Fruit fly (Drosophila melanogaster) whole organism, embryonic: ENCODE results near the gene CG7519.

Experiments
- Abd-B ChIP-seq: fragments of 200-800 bp; sonication (Bioruptor generic); optimal IDR thresholded peaks from 2 replicates; lab custom pipeline; 2018; ENCODE audit warnings: missing biosample characterization, mild to moderate bottlenecking, missing genetic modification characterization, moderate library complexity
- Bgb ChIP-seq: fragments of 200-800 bp; sonication (Bioruptor generic); IDR thresholded peaks from 2 replicates; pipeline ENCODE4 v1.3.6; 2022; ENCODE audit warnings: missing biosample characterization, missing genetic modification characterization; ENCODE audit not compliant: partially characterized antibody
- CG11093 ChIP-seq: fragments of 200-800 bp; sonication (Bioruptor generic); IDR thresholded peaks from 3 replicates; pipeline ENCODE4 v1.3.6; 2022; ENCODE audit warnings: missing biosample characterization, missing genetic modification characterization
- CG11456 ChIP-seq: fragments of 200-800 bp; sonication (Bioruptor generic); IDR thresholded peaks from 3 replicates; pipeline ENCODE4 v1.3.6; 2022; ENCODE audit warnings: missing biosample characterization, missing genetic modification characterization
- CG12299 ChIP-seq: fragments of 200-800 bp; sonication (Bioruptor generic); optimal IDR thresholded peaks from 2 replicates; lab custom pipeline; 2018; ENCODE audit warnings: missing biosample characterization, mild to moderate bottlenecking, missing genetic modification characterization
- CG13624 ChIP-seq: fragments of 200-800 bp; sonication (Bioruptor generic); optimal IDR thresholded peaks from 2 replicates; lab custom pipeline; 2016; ENCODE audit warnings: missing biosample characterization, missing genetic modification characterization
- CG14667 ChIP-seq: fragments of 200-800 bp; sonication (Bioruptor generic); IDR thresholded peaks from 2 replicates; pipeline ENCODE4 v1.3.6; 2022; ENCODE audit warnings: missing biosample characterization, missing genetic modification characterization
- CG15269 ChIP-seq: fragments of 200-800 bp; sonication (Bioruptor generic); optimal IDR thresholded peaks from 2 replicates; lab custom pipeline; 2018; ENCODE audit warnings: missing biosample characterization, mild to moderate bottlenecking, missing genetic modification characterization, moderate library complexity
- CG1529 ChIP-seq: fragments of 200-800 bp; sonication (Bioruptor generic); optimal IDR thresholded peaks from 3 replicates; lab custom pipeline; 2018; ENCODE audit warnings: missing biosample characterization, missing genetic modification characterization
- CG15514 ChIP-seq: fragments of 200-800 bp; sonication (Bioruptor generic); optimal IDR thresholded peaks from 3 replicates; lab custom pipeline; 2017; ENCODE audit warnings: missing biosample characterization, missing genetic modification characterization, mild to moderate bottlenecking, moderate library complexity, missing genetic modification reagents
- CG15696 ChIP-seq: fragments of 200-800 bp; sonication (Bioruptor generic); optimal IDR thresholded peaks from 2 replicates; lab custom pipeline; 2019; ENCODE audit warnings: missing biosample characterization, mild to moderate bottlenecking, missing genetic modification characterization, moderate library complexity
- CG16815 ChIP-seq: fragments of 200-800 bp; sonication (Bioruptor generic); optimal IDR thresholded peaks from 3 replicates; lab custom pipeline; 2017; ENCODE audit warnings: missing biosample characterization, mild to moderate bottlenecking, missing genetic modification characterization
- CG17186 ChIP-seq: fragments of 200-800 bp; sonication (Bioruptor generic); optimal IDR thresholded peaks from 3 replicates; lab custom pipeline; 2017; ENCODE audit warnings: missing biosample characterization, missing genetic modification reagents, missing genetic modification characterization
- CG18764 ChIP-seq: fragments of 200-800 bp; sonication (Bioruptor generic); optimal IDR thresholded peaks from 3 replicates; lab custom pipeline; 2016; ENCODE audit warnings: missing biosample characterization, missing genetic modification characterization
- CG2129 ChIP-seq: fragments of 200-800 bp; sonication (Bioruptor generic); IDR thresholded peaks from 2 replicates; pipeline ENCODE4 v1.3.6; 2022; ENCODE audit warnings: missing biosample characterization, missing genetic modification characterization; ENCODE audit not compliant: partially characterized antibody
- CG32767 ChIP-seq: fragments of 200-800 bp; sonication (Bioruptor generic); IDR thresholded peaks from 2 replicates; pipeline ENCODE4 v1.3.6; 2022; ENCODE audit warnings: missing biosample characterization, missing genetic modification characterization
- CG4730 ChIP-seq: fragments of 200-800 bp; sonication (Bioruptor generic); IDR thresholded peaks from 2 replicates; pipeline ENCODE4 v1.3.6; 2022; ENCODE audit warnings: missing biosample characterization, missing genetic modification characterization
- CG5245 ChIP-seq: fragments of 200-800 bp; sonication (Bioruptor generic); optimal IDR thresholded peaks from 3 replicates; lab custom pipeline; 2016; ENCODE audit warnings: missing biosample characterization, missing genetic modification characterization
- CG7271 ChIP-seq: fragments of 200-800 bp; sonication (Bioruptor generic); optimal IDR thresholded peaks from 2 replicates; lab custom pipeline; 2018; ENCODE audit warnings: missing biosample characterization, mild to moderate bottlenecking, missing genetic modification characterization, moderate library complexity
- CG7786 ChIP-seq: fragments of 200-800 bp; sonication (Bioruptor generic); optimal IDR thresholded peaks from 2 replicates; lab custom pipeline; 2016; ENCODE audit warnings: missing biosample characterization, missing genetic modification characterization
- CG8359 ChIP-seq: fragments of 200-800 bp; sonication (Bioruptor generic); optimal IDR thresholded peaks from 2 replicates; lab custom pipeline; 2017; ENCODE audit warnings: missing biosample characterization, mild to moderate bottlenecking, missing genetic modification characterization, borderline replicate concordance
- Chrac-16 ChIP-seq: fragments of 200-800 bp; sonication (Bioruptor generic); optimal IDR thresholded peaks from 3 replicates; lab custom pipeline; 2016; ENCODE audit warnings: missing biosample characterization, missing genetic modification characterization
- D ChIP-seq, 2 experiments: fragments of 200-800 bp in 1 of 2; fragments of >200 bp in 1 of 2; sonication (Bioruptor generic) in 1 of 2; optimal IDR thresholded peaks; 2 replicates in 1 of 2; 3 replicates in 1 of 2; lab custom pipeline; 2017; ENCODE audit warnings: mild to moderate bottlenecking in 1 of 2, missing biosample characterization in 1 of 2, missing genetic modification characterization in 1 of 2, missing genetic modification reagents in 1 of 2
- Dref ChIP-seq: fragments of 200-800 bp; sonication (Bioruptor generic); IDR thresholded peaks from 2 replicates; pipeline ENCODE4 v1.3.6; 2022; ENCODE audit warnings: missing biosample characterization, missing genetic modification characterization
- Drgx ChIP-seq: fragments of 200-800 bp; sonication (Bioruptor generic); IDR thresholded peaks from 2 replicates; pipeline ENCODE4 v1.3.6; 2022; ENCODE audit warnings: missing biosample characterization, missing genetic modification characterization
- E2f2 ChIP-seq: fragments of 200-800 bp; sonication (Bioruptor generic); IDR thresholded peaks from 2 replicates; pipeline ENCODE4 v1.3.6; 2022; ENCODE audit warnings: missing biosample characterization, missing genetic modification characterization
- Eip74EF ChIP-seq, 2 experiments: fragments of 200-800 bp in 1 of 2; fragments of >200 bp in 1 of 2; sonication (Bioruptor generic) in 1 of 2; optimal IDR thresholded peaks; 2 replicates each; lab custom pipeline; 2017 to 2019; ENCODE audit warnings: missing biosample characterization in 2 of 2, missing genetic modification characterization in 2 of 2, mild to moderate bottlenecking in 1 of 2, moderate library complexity in 1 of 2
- HLH3B ChIP-seq: fragments of 200-800 bp; sonication (Bioruptor generic); IDR thresholded peaks from 2 replicates; pipeline ENCODE4 v1.3.6; 2022; ENCODE audit warnings: missing biosample characterization, missing genetic modification characterization
- HLHmδ ChIP-seq: fragments of 200-800 bp; sonication (Bioruptor generic); optimal IDR thresholded peaks from 2 replicates; lab custom pipeline; 2018; ENCODE audit warnings: missing biosample characterization, mild to moderate bottlenecking, missing genetic modification characterization, moderate library complexity
- Hsf ChIP-seq: fragments of 200-800 bp; sonication (Bioruptor generic); optimal IDR thresholded peaks from 3 replicates; lab custom pipeline; 2016; ENCODE audit warnings: missing biosample characterization, missing genetic modification characterization
- Lhr ChIP-seq: fragments of 200-800 bp; sonication (Bioruptor generic); optimal IDR thresholded peaks from 3 replicates; lab custom pipeline; 2017; ENCODE audit warnings: mild to moderate bottlenecking, missing biosample characterization, missing genetic modification reagents, missing genetic modification characterization
- Lpt ChIP-seq: fragments of >200 bp; optimal IDR thresholded peaks from 2 replicates; lab custom pipeline; 2018; ENCODE audit warnings: missing biosample characterization, missing genetic modification characterization
- Side ChIP-seq: fragments of 200-800 bp; sonication (Bioruptor generic); optimal IDR thresholded peaks from 2 replicates; lab custom pipeline; 2016; ENCODE audit warnings: missing biosample characterization, missing genetic modification characterization
- YL-1 ChIP-seq: fragments of 200-800 bp; sonication (Bioruptor generic); optimal IDR thresholded peaks from 3 replicates; lab custom pipeline; 2017; ENCODE audit warnings: missing biosample characterization, mild to moderate bottlenecking, missing genetic modification characterization
- al ChIP-seq: fragments of 200-800 bp; sonication (Bioruptor generic); IDR thresholded peaks from 2 replicates; pipeline ENCODE4 v1.3.6; 2022; ENCODE audit warnings: missing biosample characterization, missing genetic modification characterization
- crp ChIP-seq, 2 experiments: fragments of 200-800 bp; sonication (Bioruptor generic); optimal IDR thresholded peaks; 2 replicates in 1 of 2; 3 replicates in 1 of 2; lab custom pipeline; 2017; ENCODE audit warnings: missing biosample characterization in 2 of 2, missing genetic modification characterization in 2 of 2, mild to moderate bottlenecking in 1 of 2, moderate library complexity in 1 of 2
- gcm ChIP-seq: fragments of 200-800 bp; sonication (Bioruptor generic); optimal IDR thresholded peaks from 2 replicates; lab custom pipeline; 2019; ENCODE audit warnings: missing biosample characterization, mild to moderate bottlenecking, missing genetic modification characterization, moderate library complexity
- grn ChIP-seq: fragments of 200-800 bp; sonication (Bioruptor generic); optimal IDR thresholded peaks from 3 replicates; lab custom pipeline; 2017; ENCODE audit warnings: missing biosample characterization, missing genetic modification characterization
- lab ChIP-seq: fragments of 200-800 bp; sonication (Bioruptor generic); optimal IDR thresholded peaks from 3 replicates; lab custom pipeline; 2017; ENCODE audit warnings: missing biosample characterization, missing genetic modification characterization, mild to moderate bottlenecking, moderate library complexity, missing genetic modification reagents
- lola ChIP-seq, 3 experiments: fragments of >200 bp in 2 of 3; fragments of 200-800 bp in 1 of 3; sonication (Bioruptor generic) in 1 of 3; optimal IDR thresholded peaks; 2 replicates each; lab custom pipeline; 2017 to 2019; ENCODE audit warnings: missing biosample characterization in 3 of 3, missing genetic modification characterization in 3 of 3, mild to moderate bottlenecking in 1 of 3, moderate library complexity in 1 of 3
- mam ChIP-seq: fragments of 200-800 bp; sonication (Bioruptor generic); optimal IDR thresholded peaks from 3 replicates; lab custom pipeline; 2016; ENCODE audit warnings: missing biosample characterization, missing genetic modification characterization
- nmo ChIP-seq: fragments of 200-800 bp; sonication (Bioruptor generic); optimal IDR thresholded peaks from 2 replicates; lab custom pipeline; 2018; ENCODE audit warnings: missing biosample characterization, mild to moderate bottlenecking, missing genetic modification characterization, moderate library complexity
- odd ChIP-seq: fragments of 200-800 bp; sonication (Bioruptor generic); optimal IDR thresholded peaks from 2 replicates; lab custom pipeline; 2017; ENCODE audit warnings: missing biosample characterization, mild to moderate bottlenecking, missing genetic modification characterization
- sd ChIP-seq: fragments of 200-800 bp; sonication (Bioruptor generic); optimal IDR thresholded peaks from 3 replicates; lab custom pipeline; 2018; ENCODE audit warnings: missing biosample characterization, mild to moderate bottlenecking, missing genetic modification characterization, moderate library complexity
- tup ChIP-seq: fragments of 200-800 bp; sonication (Bioruptor generic); optimal IDR thresholded peaks from 2 replicates; lab custom pipeline; 2016; ENCODE audit warnings: missing biosample characterization, mild to moderate bottlenecking, missing genetic modification characterization, moderate library complexity
- vfl ChIP-seq: fragments of 200-800 bp; sonication (Bioruptor generic); optimal IDR thresholded peaks from 2 replicates; lab custom pipeline; 2016; ENCODE audit warnings: missing biosample characterization, missing genetic modification characterization
- zen ChIP-seq: fragments of 200-800 bp; sonication (Bioruptor generic); optimal IDR thresholded peaks from 3 replicates; lab custom pipeline; 2018; ENCODE audit warnings: missing biosample characterization, mild to moderate bottlenecking, missing genetic modification characterization, moderate library complexity
- zfh1 ChIP-seq: fragments of 200-800 bp; sonication (Bioruptor generic); IDR thresholded peaks from 3 replicates; pipeline ENCODE4 v1.3.6; 2022; ENCODE audit warnings: missing biosample characterization, missing genetic modification characterization

The CG7519 gene

DNA sequence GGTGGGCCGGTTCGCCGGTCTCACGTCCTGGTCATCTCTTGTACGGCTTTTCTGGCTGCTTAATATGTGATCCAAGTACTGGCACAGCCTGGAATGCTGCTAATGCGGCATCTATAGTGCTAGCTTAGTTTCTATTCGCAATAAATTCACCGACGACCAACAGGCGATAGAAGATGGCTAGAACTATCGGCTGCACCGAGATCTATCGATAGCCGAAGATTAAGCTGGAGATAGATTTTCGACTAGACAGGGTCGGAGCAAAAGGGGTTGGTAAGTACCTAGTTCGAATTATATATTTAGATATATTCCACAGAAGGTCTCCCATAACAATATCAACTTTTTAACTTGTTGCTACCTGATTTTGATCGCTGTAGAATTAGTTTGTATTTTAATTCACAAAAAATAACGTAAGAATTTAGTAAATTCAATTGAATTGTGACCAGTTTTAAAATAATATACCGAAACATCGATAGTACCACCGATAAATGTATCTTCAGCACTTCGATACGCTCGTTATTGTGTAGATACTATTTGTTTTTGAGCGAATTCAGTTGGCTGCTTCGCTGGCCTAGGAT is 14.6 kb downstream of the CG7519 start, which contains the start of the genes Glg1 and M6 (continued):
- no peak for TF ChIP-seq CG1529 (GFP tag; lab: Kevin White, UChicago)
- no peak for TF ChIP-seq CG8359 (GFP tag; lab: Kevin White, UChicago)
- TF ChIP-seq CG5245 (GFP tag; lab: Kevin White, UChicago) = no peak
- TF ChIP-seq CG32767 (GFP tag; lab: Robert Waterston, UW) = peak; percentile 76; the same call in 1 of the 2 replicates
- no peak for TF ChIP-seq CG4730 (GFP tag; lab: Robert Waterston, UW)
- TF ChIP-seq HLHmδ (GFP tag; lab: Kevin White, UChicago) = no peak
- TF ChIP-seq Dref (GFP tag; lab: Robert Waterston, UW) = peak; percentile 89
- peak; percentile 57 for TF ChIP-seq vfl (GFP tag; lab: Kevin White, UChicago)
- TF ChIP-seq Side (GFP tag; lab: Kevin White, UChicago) = peak; percentile 41
- TF ChIP-seq Abd-B (GFP tag; lab: Kevin White, UChicago) = peak; percentile 77
- peak; percentile 78 for TF ChIP-seq YL-1 (GFP tag; lab: Kevin White, UChicago)
- no peak for TF ChIP-seq Drgx
- peak; percentile 74 for TF ChIP-seq CG15269 (tag; lab: Kevin White, UChicago)
- peak; percentile 82 for TF ChIP-seq nmo (GFP tag; lab: Kevin White, UChicago)
- peak; percentile 89 for TF ChIP-seq CG2129 (GFP tag; lab: Robert Waterston, UW)
- TF ChIP-seq CG15514 = peak; percentile 72
- peak in 1 of 2 experiments; percentile 29 for TF ChIP-seq crp (GFP tag; optimal IDR thresholded peaks at IDR 0.05; lab: Kevin White, UChicago)
- peak; percentile 51 for TF ChIP-seq gcm (GFP tag; lab: Kevin White, UChicago)
- peak; percentile 70 for TF ChIP-seq lab (GFP tag; lab: Kevin White, UChicago)
- peak; percentile 55 for TF ChIP-seq E2f2 (GFP tag; lab: Robert Waterston, UW)
- no peak for TF ChIP-seq odd (GFP tag; lab: Kevin White, UChicago)
- peak; percentile 43 for TF ChIP-seq CG16815 (GFP tag; lab: Kevin White, UChicago)
- TF ChIP-seq grn (GFP tag; lab: Kevin White, UChicago) = peak; percentile 93
- peak; percentile 94 for TF ChIP-seq Bgb
- peak; percentile 15; the same call in 1 of the 2 replicates for TF ChIP-seq CG14667
- TF ChIP-seq CG11456 (GFP tag; lab: Robert Waterston, UW) = peak; percentile 71; the same call in 1 of the 3 replicates
- no peak for TF ChIP-seq CG7271 (tag; lab: Kevin White, UChicago)
- TF ChIP-seq sd (tag; lab: Kevin White, UChicago) = peak; percentile 10
- peak; percentile 72 for TF ChIP-seq CG7786
- TF ChIP-seq Hsf (GFP tag; lab: Kevin White, UChicago) = peak; percentile 73
- no peak for TF ChIP-seq CG12299 (tag; lab: Kevin White, UChicago)
- TF ChIP-seq al = peak; percentile 46; the same call in 1 of the 2 replicates
- TF ChIP-seq lola (GFP tag; optimal IDR thresholded peaks at IDR 0.05; lab: Kevin White, UChicago) = peak in 1 of 3 experiments; percentile 65
- TF ChIP-seq CG15696 (tag; lab: Kevin White, UChicago) = peak; percentile 66
- no peak for TF ChIP-seq Lpt
- peak; percentile 49 for TF ChIP-seq Lhr
- TF ChIP-seq HLH3B (GFP tag; lab: Robert Waterston, UW) = peak; percentile 35; the same call in 1 of the 2 replicates
- TF ChIP-seq tup (GFP tag; lab: Kevin White, UChicago) = peak; percentile 7
- TF ChIP-seq zen (tag; lab: Kevin White, UChicago) = peak; percentile 72
- TF ChIP-seq Chrac-16 = peak; percentile 62
- peak; percentile 44 for TF ChIP-seq CG13624
- TF ChIP-seq Eip74EF (GFP tag; optimal IDR thresholded peaks at IDR 0.05; lab: Kevin White, UChicago) = no peak
- TF ChIP-seq D (optimal IDR thresholded peaks at IDR 0.05; lab: Kevin White, UChicago) = no peak
- TF ChIP-seq D (GFP tag; optimal IDR thresholded peaks at IDR 0.05; lab: Kevin White, UChicago) = no peak
- TF ChIP-seq zfh1 (GFP tag; lab: Robert Waterston, UW) = peak; percentile 57; the same call in 2 of the 3 replicates
- TF ChIP-seq mam = peak; percentile 81
- peak; percentile 57 for TF ChIP-seq CG17186 (GFP tag; lab: Kevin White, UChicago)
- TF ChIP-seq CG18764 = peak; percentile 34
- no peak for TF ChIP-seq CG11093 (GFP tag; lab: Robert Waterston, UW)
